Fruit fly (Drosophila melanogaster) Kc167 (cell line): ENCODE results near the gene CG14969.

Experiments
- Myc ChIP-seq: fragments of >200 bp; optimal IDR thresholded peaks from 2 replicates; lab custom pipeline; 2017; ENCODE audit warnings: missing external identifiers
- Sin3A ChIP-seq: fragments of >200 bp; optimal IDR thresholded peaks from 2 replicates; lab custom pipeline; 2018; ENCODE audit warnings: missing external identifiers
- h ChIP-seq: fragments of >200 bp; optimal IDR thresholded peaks from 3 replicates; lab custom pipeline; 2018; ENCODE audit warnings: missing external identifiers
- insv ChIP-seq: fragments of >200 bp; optimal IDR thresholded peaks from 3 replicates; lab custom pipeline; 2018; ENCODE audit warnings: missing external identifiers
- psq ChIP-seq: fragments of >200 bp; optimal IDR thresholded peaks from 2 replicates; lab custom pipeline; 2017; ENCODE audit warnings: missing external identifiers
- ttk ChIP-seq: sonication (Bioruptor generic); optimal IDR thresholded peaks from 2 replicates; lab custom pipeline; 2017; ENCODE audit warnings: missing external identifiers

CG14969 gene

DNA sequence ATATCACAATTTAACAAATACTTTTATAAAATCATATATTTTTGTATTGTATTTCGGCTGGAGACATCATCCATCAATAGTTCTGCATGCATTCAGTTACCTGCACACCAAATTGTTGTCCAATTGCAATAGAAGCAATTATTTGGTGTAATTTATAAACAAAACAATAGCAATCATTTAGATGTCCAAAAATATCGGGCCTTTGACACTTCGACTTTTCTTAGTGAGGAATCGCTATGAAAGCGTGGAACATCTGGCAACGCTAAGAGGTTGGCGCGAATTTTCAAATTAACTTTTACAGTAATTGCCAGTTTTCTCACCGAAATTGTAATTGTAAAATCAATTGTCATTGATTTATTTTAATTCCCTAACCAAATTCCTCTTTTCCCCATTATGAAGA lies at the start of gene CG14969:
CG14969 (minus strand) TSS at position 195 of the 400 bp plus-strand sequence.
- no peak for TF ChIP-seq psq (lab: Kevin White, UChicago)
- TF ChIP-seq Myc (lab: Kevin White, UChicago) = no peak
- TF ChIP-seq ttk (lab: Kevin White, UChicago) = no peak
- TF ChIP-seq h = no peak
- no peak for TF ChIP-seq insv

DNA sequence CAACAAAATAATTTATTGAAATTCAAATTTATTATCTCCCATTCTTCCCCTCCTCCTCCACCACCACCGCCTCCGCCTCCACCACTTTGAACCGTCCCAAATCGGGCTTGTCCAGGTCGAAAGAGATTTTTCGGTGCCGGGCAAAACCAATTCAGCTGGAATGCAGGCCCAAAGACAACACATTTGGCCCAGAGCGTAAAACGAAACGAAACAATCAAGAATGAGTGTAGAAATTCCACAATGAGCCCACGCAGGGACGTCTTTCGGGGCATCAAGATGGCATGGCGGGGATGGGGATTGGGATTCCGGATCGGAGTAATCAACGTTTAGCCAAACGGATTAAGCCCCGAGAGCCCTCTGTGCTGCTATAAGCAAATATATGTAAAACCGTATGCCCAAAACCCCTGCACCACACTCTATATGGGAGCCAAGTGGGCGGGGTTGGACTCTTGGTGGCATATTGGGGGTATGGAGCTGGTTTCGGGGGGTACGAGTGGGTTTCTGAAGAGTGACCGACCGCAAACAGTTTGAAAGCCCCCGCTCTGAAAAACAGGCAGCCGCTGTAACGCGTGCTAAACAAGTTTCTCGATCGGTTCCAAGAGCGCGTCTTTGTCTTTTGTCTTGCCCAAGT lies 49.3 kb upstream of the CG14969 start:
- TF ChIP-seq ttk (lab: Kevin White, UChicago) = no peak
- TF ChIP-seq psq (lab: Kevin White, UChicago) = no peak
- no peak for TF ChIP-seq Sin3A
- no peak for TF ChIP-seq Myc (lab: Kevin White, UChicago)
- no peak for TF ChIP-seq insv
- no peak for TF ChIP-seq h

DNA sequence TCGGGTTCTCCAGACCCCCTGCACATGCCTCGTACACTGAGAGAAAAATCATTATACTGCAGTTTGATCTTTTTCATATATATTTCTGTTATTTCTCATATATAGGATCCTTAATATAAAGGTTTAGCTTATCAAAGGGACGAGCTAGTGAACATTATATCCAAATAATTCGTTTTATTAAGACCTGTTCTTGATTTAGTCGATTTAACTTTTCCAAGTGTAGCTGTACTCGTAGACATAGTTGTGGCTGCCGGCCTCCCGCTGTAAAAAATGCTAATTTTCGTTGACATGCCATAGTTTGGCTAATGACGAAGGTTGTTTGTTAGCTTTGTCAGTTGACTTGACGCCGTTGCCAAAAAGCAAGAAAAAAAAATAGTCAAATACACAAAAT lies 47.7 kb upstream of the CG14969 start:
- no peak for TF ChIP-seq psq (lab: Kevin White, UChicago)
- no peak for TF ChIP-seq insv
- TF ChIP-seq h = no peak
- no peak for TF ChIP-seq Sin3A
- no peak for TF ChIP-seq ttk (lab: Kevin White, UChicago)
- no peak for TF ChIP-seq Myc (lab: Kevin White, UChicago)

DNA sequence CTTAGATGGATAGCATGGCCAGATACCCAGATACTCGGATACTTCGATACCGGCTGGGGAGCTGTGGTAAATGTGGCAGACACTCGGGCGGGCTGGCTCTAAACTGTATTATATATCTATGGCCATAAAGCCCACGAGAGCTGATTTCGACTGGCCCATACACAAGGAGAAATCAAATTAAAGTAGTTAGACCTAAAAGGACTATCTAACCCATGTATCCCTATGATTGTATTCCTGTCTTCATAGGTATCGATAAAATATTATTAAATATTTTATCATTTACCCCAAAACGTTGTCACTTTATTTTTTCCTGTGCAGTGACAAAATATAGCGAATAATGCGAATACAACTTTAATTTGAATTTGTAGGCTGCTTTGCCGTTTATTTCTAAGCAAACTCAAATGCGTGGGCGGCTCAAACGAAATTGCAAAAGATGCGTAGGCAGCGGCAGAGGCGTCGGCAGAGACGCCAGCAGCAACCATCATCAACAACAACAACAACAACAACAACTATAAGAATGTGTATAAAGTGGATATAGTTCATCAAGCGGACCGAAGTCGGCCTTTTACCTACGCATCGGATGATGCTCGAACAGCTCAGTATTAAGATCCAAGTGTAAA lies 47.2 kb upstream of the CG14969 start:
- TF ChIP-seq psq (lab: Kevin White, UChicago) = no peak
- no peak for TF ChIP-seq Myc (lab: Kevin White, UChicago)
- TF ChIP-seq ttk (lab: Kevin White, UChicago) = no peak
- TF ChIP-seq h = no peak
- TF ChIP-seq insv = no peak
- TF ChIP-seq Sin3A = no peak

DNA sequence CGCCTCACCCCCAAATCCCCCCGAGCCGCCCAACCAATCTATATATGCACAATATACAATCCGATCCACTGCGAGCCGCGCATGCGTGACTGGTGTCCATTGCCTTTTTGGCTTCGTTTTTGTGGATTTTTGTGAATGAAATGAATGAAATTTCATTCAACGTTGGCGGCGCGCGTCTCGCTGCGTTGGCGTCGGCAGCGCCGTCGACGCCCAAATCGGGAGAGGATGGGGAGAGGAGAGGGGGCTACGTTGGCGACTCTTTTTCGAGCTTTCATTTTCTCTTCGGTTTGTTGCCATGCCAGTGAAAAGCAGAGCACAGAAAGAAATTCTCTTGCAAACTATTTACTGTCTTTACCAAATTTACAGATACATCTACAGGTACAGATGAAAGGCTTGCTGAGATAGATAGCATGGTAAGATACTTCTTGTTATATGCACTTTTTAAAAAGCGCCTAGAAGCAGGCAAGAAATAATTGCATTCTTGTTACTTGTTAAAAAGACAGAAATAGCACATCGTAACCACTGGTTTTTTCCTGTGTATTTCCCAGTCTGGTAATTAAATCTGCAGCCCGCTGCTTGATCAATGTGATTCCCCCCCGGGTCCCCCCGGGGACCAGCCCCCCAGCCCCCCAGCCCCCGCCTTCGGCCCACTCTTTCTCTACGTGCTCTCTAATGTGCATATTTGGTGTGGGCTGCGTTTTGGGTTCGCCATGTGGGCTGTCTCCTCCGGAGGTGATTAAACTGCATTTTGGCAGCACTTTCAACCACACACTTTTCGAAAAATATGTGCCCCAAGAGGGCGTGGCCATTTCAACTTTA lies 45.7 kb upstream of the CG14969 start:
- no peak for TF ChIP-seq Sin3A
- no peak for TF ChIP-seq ttk (lab: Kevin White, UChicago)
- no peak for TF ChIP-seq psq (lab: Kevin White, UChicago)
- no peak for TF ChIP-seq Myc (lab: Kevin White, UChicago)
- no peak for TF ChIP-seq insv
- TF ChIP-seq h = no peak

DNA sequence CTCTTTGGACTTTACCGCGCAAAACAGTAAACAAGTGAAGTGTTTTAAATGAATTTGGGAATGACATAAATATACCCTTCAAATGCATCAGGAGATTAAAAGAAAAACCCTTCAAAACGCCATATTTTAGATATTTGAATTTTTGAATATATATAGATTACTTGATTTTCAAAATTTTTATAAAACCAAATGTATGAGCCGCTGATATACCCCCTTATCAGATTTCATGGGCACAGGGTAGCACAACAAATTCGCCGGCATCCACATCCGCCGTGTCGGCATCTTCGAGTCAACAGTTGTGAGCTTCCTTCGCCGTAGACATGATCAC lies 43.2 kb upstream of the CG14969 start, which contains the start of gene Ids:
Ids (plus strand) TSS at position 304 of the 328 bp plus-strand sequence.
- TF ChIP-seq ttk (lab: Kevin White, UChicago) (no peak), h (no peak), psq (lab: Kevin White, UChicago) (no peak), Myc (lab: Kevin White, UChicago) (no peak), insv (no peak), Sin3A (no peak)

DNA sequence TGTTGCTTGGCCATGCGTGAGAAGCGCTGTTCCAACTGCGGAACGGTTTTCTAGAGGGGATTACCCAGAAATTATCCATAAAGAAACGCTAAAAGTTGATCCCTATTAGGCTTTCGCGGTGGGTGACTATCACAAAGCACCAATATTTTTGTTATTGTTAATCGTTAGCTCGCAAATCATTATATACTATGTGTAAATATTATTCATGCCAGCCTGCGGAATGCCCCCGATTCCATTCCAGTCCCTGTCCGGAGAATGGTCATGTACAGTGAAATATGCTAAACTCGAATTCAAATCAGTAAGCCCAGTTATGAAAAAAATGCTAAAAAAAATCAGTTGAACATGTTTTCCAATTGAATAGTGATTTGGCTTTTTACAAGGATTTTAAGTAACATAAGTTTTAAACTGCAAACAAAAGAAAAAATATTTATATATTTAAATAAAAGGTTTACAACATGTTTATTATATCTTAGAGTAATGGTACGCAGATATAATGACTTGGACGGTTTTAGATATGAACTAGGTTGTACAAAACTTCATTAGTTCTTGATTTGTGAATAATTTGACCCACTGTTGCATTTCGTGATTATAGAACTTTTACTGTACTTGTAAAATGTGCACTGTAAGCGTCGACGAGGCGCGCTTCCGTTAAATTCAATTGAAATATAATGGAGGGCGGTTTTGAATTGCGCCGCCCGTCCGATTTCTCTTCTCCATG lies 42.6 kb upstream of the CG14969 start:
- TF ChIP-seq h (no peak), insv (no peak), Sin3A (no peak), ttk (lab: Kevin White, UChicago) (no peak), psq (lab: Kevin White, UChicago) (no peak), Myc (lab: Kevin White, UChicago) (no peak)

DNA sequence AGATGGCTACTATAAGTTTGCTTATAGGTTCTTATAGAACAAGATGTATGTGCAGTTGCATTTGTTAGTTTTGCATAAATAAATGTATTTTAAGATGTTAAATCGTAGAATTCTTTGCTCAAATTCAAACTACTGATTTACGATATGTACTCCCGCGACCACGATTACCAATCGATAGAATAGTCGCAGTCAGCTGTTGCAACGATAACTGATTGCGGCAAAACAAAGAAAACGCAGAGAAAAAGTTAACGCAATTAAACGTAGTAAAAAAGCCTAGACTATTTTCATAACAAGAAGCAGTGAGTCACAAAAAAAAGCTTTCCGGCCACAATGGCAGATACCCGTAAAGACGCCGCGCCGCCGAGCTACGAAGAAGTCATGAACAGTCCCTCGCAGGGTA lies 41.8 kb upstream of the CG14969 start, which contains the start of gene CG12012:
CG12012 (plus strand) TSS at position 207 of the 400 bp plus-strand sequence.
- TF ChIP-seq Myc (lab: Kevin White, UChicago) (no peak), h (no peak), ttk (lab: Kevin White, UChicago) (no peak), insv (no peak), Sin3A (no peak), psq (lab: Kevin White, UChicago) (no peak)

DNA sequence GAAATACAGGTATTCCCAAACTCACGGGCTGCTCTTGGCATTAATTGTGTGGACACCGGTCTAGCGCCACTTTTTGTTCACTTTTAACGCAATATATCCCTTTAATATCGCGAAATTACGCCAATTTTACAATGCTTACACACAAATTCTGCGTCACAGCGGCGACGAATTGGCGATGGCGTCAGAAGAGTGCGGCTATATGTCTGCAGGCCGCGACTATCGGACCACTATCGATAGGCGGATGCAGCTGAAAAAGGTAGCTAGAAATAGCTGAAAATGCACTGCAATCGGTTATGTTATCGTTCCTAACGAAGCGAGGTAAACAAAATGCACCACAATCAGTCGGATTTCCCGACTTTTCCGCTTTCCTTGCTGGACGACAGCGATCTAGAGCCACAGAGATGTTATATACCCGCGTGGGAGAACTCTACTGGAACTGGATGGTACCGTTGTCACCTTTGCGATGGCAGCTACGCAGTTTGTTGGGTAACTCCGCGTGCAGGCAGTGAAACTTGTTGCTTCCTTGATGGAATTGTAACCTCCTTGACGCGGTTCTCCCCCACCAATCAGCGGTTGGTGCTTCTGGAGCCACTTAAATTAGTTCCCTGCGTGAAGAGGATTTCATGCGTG lies 39.3 kb upstream of the CG14969 start, which contains the start of the genes Ythdc1 and CG12010:
Ythdc1 (minus strand) TSS at position 177 of the 630 bp plus-strand sequence.
CG12010 (plus strand) TSS at position 289 of the 630 bp plus-strand sequence.
- TF ChIP-seq insv = peak; percentile 75
- peak; percentile 70 for TF ChIP-seq h
- no peak for TF ChIP-seq psq (lab: Kevin White, UChicago)
- no peak for TF ChIP-seq Myc (lab: Kevin White, UChicago)

DNA sequence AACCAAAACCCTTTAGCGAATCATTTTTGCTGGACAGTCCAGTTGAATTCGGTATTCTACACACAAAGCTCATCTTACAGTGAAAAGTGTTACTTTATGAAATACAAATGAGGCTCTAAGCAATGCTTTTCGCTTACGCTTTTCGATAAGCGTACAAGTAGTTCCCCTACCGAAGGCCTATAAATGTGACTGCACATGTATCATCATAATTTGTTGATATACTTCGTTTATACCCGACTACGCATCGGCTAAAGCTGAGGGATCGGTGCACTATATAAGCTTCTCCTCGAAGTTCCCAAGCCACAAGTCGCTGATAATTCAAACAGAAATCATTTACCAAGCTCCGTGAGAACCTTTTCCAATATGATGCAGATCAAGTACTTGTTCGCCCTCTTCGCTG lies 34.5 kb upstream of the CG14969 start, which contains the start of gene Drs:
Drs (plus strand) TSS at position 301 of the 400 bp plus-strand sequence.
- TF ChIP-seq h = no peak
- no peak for TF ChIP-seq Sin3A
- TF ChIP-seq ttk (lab: Kevin White, UChicago) = no peak
- no peak for TF ChIP-seq Myc (lab: Kevin White, UChicago)
- no peak for TF ChIP-seq insv
- TF ChIP-seq psq (lab: Kevin White, UChicago) = no peak

DNA sequence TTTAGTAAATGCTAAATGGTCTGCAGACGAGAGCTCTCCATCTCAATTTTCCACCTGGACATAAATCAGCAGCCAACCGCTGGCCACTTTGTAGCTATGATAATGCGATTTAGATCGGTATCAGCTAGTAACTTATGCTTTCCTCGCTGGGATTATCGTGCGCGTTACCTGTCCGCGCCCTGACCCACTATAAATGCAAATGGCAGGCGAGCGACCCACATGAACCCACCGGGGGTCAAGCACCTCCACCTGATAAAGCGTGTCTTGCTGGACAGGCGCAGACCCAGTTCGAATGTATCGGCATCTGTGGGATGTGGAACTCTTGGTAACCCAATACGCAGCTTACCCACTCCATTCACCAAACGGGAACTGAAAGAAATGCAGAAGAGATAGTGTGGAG lies 18.5 kb upstream of the CG14969 start:
- TF ChIP-seq Myc (lab: Kevin White, UChicago) (no peak), Sin3A (no peak), psq (lab: Kevin White, UChicago) (no peak), insv (no peak), ttk (lab: Kevin White, UChicago) (no peak), h (no peak)
